Worm (Caenorhabditis elegans) whole organism, L1 larva: ENCODE measurements around the gene gldi-3.

Experiments
- C34B4.2 ChIP-seq: sonication (generic microtip); optimal IDR thresholded peaks from 2 replicates; lab custom pipeline; 2017; ENCODE audit warnings: mild to moderate bottlenecking, missing genetic modification characterization, missing compliant biosample characterization
- aly-2 ChIP-seq: fragments of 150-350 bp; optimal IDR thresholded peaks from 2 replicates; lab custom pipeline; 2014; ENCODE audit warnings: missing biosample characterization, missing genetic modification characterization
- ceh-63 ChIP-seq: fragments of 200-800 bp; sonication (Bioruptor generic); optimal IDR thresholded peaks from 2 replicates; lab custom pipeline; 2018; ENCODE audit warnings: mild to moderate bottlenecking, missing genetic modification characterization, missing compliant biosample characterization
- ceh-8 ChIP-seq: fragments of 200-800 bp; sonication (Bioruptor generic); optimal IDR thresholded peaks from 2 replicates; lab custom pipeline; 2018; ENCODE audit warnings: mild to moderate bottlenecking, missing genetic modification characterization, moderate library complexity, missing compliant biosample characterization
- dpl-1 ChIP-seq, 3 experiments: fragments of 150-350 bp in 2 of 3; sonication (generic microtip) in 1 of 3; optimal IDR thresholded peaks; 2 replicates each; lab custom pipeline; 2014 to 2017; ENCODE audit warnings: missing biosample characterization in 3 of 3, missing genetic modification characterization in 3 of 3, missing genetic modification reagents in 3 of 3
- efl-1 ChIP-seq, 4 experiments: fragments of 150-350 bp; optimal IDR thresholded peaks in 3 of 4; peaks in 1 of 4; 1 replicate in 1 of 4; 2 replicates in 3 of 4; lab custom pipeline; 2014; ENCODE audit warnings: missing biosample characterization in 2 of 4, missing genetic modification characterization in 2 of 4, missing genetic modification reagents in 2 of 4
- egl-13 ChIP-seq: sonication (generic microtip); optimal IDR thresholded peaks from 2 replicates; lab custom pipeline; 2016; ENCODE audit warnings: missing genotype, missing genetic modification reagents, missing genetic modification characterization, missing compliant biosample characterization
- elt-3 ChIP-seq, 6 experiments: fragments of 150-350 bp in 1 of 6; sonication (generic microtip); optimal IDR thresholded peaks; 2 replicates each; lab custom pipeline; 2017 to 2018; ENCODE audit warnings: missing biosample characterization in 6 of 6, missing genetic modification characterization in 6 of 6, inconsistent platforms in 1 of 6
- fkh-10 ChIP-seq: sonication (generic microtip); optimal IDR thresholded peaks from 2 replicates; lab custom pipeline; 2017; ENCODE audit warnings: missing biosample characterization, missing genetic modification reagents, missing genetic modification characterization
- fos-1 ChIP-seq: fragments of 150-350 bp; optimal IDR thresholded peaks from 2 replicates; lab custom pipeline; 2014; ENCODE audit warnings: missing biosample characterization, missing genetic modification characterization
- grh-1 ChIP-seq: fragments of 200-800 bp; sonication (Bioruptor generic); IDR thresholded peaks from 2 replicates; pipeline ENCODE4 v1.3.6; 2022; ENCODE audit warnings: missing genetic modification reagents, missing genetic modification characterization, missing compliant biosample characterization
- hlh-17 ChIP-seq: fragments of 200-800 bp; sonication (Bioruptor generic); optimal IDR thresholded peaks from 2 replicates; lab custom pipeline; 2018; ENCODE audit warnings: missing genetic modification characterization, mild to moderate bottlenecking, missing compliant biosample characterization, moderate library complexity, borderline replicate concordance
- hlh-4 ChIP-seq: sonication (generic microtip); optimal IDR thresholded peaks from 2 replicates; lab custom pipeline; 2016; ENCODE audit warnings: mild to moderate bottlenecking, missing genetic modification characterization, missing compliant biosample characterization
- lin-39 ChIP-seq: fragments of 150-350 bp; optimal IDR thresholded peaks from 2 replicates; lab custom pipeline; 2014; ENCODE audit warnings: missing biosample characterization, missing genetic modification reagents, missing genetic modification characterization
- lir-3 ChIP-seq: sonication (generic microtip); optimal IDR thresholded peaks from 2 replicates; lab custom pipeline; 2016; ENCODE audit warnings: mild to moderate bottlenecking, missing genetic modification characterization, moderate library complexity, missing compliant biosample characterization; ENCODE audit not compliant: poor library complexity
- mep-1 ChIP-seq: fragments of 150-350 bp; optimal IDR thresholded peaks from 2 replicates; lab custom pipeline; 2014; ENCODE audit warnings: missing biosample characterization, missing genetic modification characterization
- nhr-19 ChIP-seq: fragments of 200-800 bp; sonication (Bioruptor generic); conservative IDR thresholded peaks from 2 replicates; pipeline ENCODE4 v1.3.6; 2022; ENCODE audit warnings: missing genetic modification characterization, missing compliant biosample characterization
- nhr-237 ChIP-seq: fragments of 150-350 bp; optimal IDR thresholded peaks from 2 replicates; lab custom pipeline; 2014; ENCODE audit warnings: missing biosample characterization, missing genetic modification characterization
- nhr-71 ChIP-seq: sonication (generic microtip); optimal IDR thresholded peaks from 2 replicates; lab custom pipeline; 2016; ENCODE audit warnings: mild to moderate bottlenecking, missing genetic modification characterization, moderate library complexity, missing compliant biosample characterization
- nhr-84 ChIP-seq: sonication (generic microtip); optimal IDR thresholded peaks from 2 replicates; lab custom pipeline; 2017; ENCODE audit warnings: missing biosample characterization, missing genetic modification characterization
- nhr-85 ChIP-seq: sonication (generic microtip); peaks from one replicate; lab custom pipeline; 2016; ENCODE audit warnings: missing genetic modification characterization, inconsistent platforms, missing compliant biosample characterization
- nhr-90 ChIP-seq: sonication (generic microtip); optimal IDR thresholded peaks from 2 replicates; lab custom pipeline; 2016; ENCODE audit warnings: mild to moderate bottlenecking, missing genetic modification characterization, missing compliant biosample characterization; ENCODE audit not compliant: poor library complexity
- snu-23 ChIP-seq: sonication (generic microtip); optimal IDR thresholded peaks from 2 replicates; lab custom pipeline; 2016; ENCODE audit warnings: missing genetic modification characterization, missing compliant biosample characterization
- swsn-7 ChIP-seq: sonication (generic microtip); optimal IDR thresholded peaks from 2 replicates; lab custom pipeline; 2016; ENCODE audit warnings: missing genetic modification characterization, missing compliant biosample characterization
- tlp-1 ChIP-seq: fragments of 150-350 bp; optimal IDR thresholded peaks from 2 replicates; lab custom pipeline; 2014; ENCODE audit warnings: missing biosample characterization, missing genetic modification characterization
- unc-130 ChIP-seq: fragments of 150-350 bp; optimal IDR thresholded peaks from 2 replicates; lab custom pipeline; 2017; ENCODE audit warnings: missing biosample characterization, missing genetic modification characterization, inconsistent platforms
- unc-62 ChIP-seq: fragments of 150-350 bp; optimal IDR thresholded peaks from 2 replicates; lab custom pipeline; 2014; ENCODE audit warnings: missing biosample characterization, missing genetic modification reagents, missing genetic modification characterization
- unc-98 ChIP-seq: fragments of 200-800 bp; sonication (Bioruptor generic); IDR thresholded peaks from 2 replicates; pipeline ENCODE4 v1.3.6; 2022; ENCODE audit warnings: missing genetic modification characterization, missing compliant biosample characterization
- xbp-1 ChIP-seq: sonication (generic microtip); optimal IDR thresholded peaks from 2 replicates; lab custom pipeline; 2016; ENCODE audit warnings: missing genetic modification characterization, missing compliant biosample characterization
- zag-1 ChIP-seq: fragments of 150-350 bp; optimal IDR thresholded peaks from 2 replicates; lab custom pipeline; 2014; ENCODE audit warnings: missing biosample characterization, missing genetic modification characterization

The gldi-3 gene

ce11 chrII:9281595-9281994 lies 1.7 kb upstream of the gldi-3 start (continued):
- TF ChIP-seq egl-13 (tag; lab: Kevin White, UChicago): no peak
- TF ChIP-seq tlp-1 (tag; lab: Kevin White, UChicago): no peak
- peak; percentile 23 for TF ChIP-seq snu-23 (GFP tag; lab: Kevin White, UChicago)
- TF ChIP-seq elt-3 (tag; optimal IDR thresholded peaks at IDR 0.05; lab: Kevin White, UChicago): peak in 1 of 6 experiments; percentile 23
- no peak for TF ChIP-seq hlh-17 (GFP tag; lab: Kevin White, UChicago)
- no peak for TF ChIP-seq nhr-237 (tag; lab: Kevin White, UChicago)
- TF ChIP-seq fkh-10 (GFP tag; lab: Kevin White, UChicago): no peak
- TF ChIP-seq grh-1 (GFP tag; lab: Robert Waterston, UW): no peak
- TF ChIP-seq unc-98 (GFP tag; lab: Robert Waterston, UW): no peak
- no peak for TF ChIP-seq lin-39 (tag; lab: Kevin White, UChicago)
- no peak for TF ChIP-seq nhr-84
- TF ChIP-seq ceh-8: no peak
- TF ChIP-seq fos-1: no peak
- TF ChIP-seq swsn-7 (tag; lab: Kevin White, UChicago): peak; percentile 27
- peak; percentile 25 for TF ChIP-seq nhr-19 (GFP tag; lab: Robert Waterston, UW)

- TF ChIP-seq efl-1 (optimal IDR thresholded peaks at IDR 0.05; lab: Kevin White, UChicago): no peak
- peak in 1 of 2 experiments; percentile 46 for TF ChIP-seq efl-1 (GFP tag; optimal IDR thresholded peaks at IDR 0.05 in 1 of 2; lab: Kevin White, UChicago)
- TF ChIP-seq C34B4.2 (tag; lab: Kevin White, UChicago): no peak
- no peak for TF ChIP-seq nhr-85 (tag; lab: Kevin White, UChicago)
Observed at ce11 chrII:9280846-9281245, 948 bp upstream of the gldi-3 start.

- TF ChIP-seq hlh-4 (tag; lab: Kevin White, UChicago): peak; percentile 95
- no peak for TF ChIP-seq unc-62 (GFP tag; lab: Kevin White, UChicago)
Observed at ce11 chrII:9279016-9279415, 882 bp downstream of the gldi-3 start.

ce11 chrII:9277153-9277552 lies 2.7 kb downstream of the gldi-3 start:
- TF ChIP-seq unc-130 (tag; lab: Kevin White, UChicago): no peak
- no peak for TF ChIP-seq efl-1 (optimal IDR thresholded peaks at IDR 0.05; lab: Kevin White, UChicago)
- TF ChIP-seq efl-1 (GFP tag; optimal IDR thresholded peaks at IDR 0.05 in 1 of 2; lab: Kevin White, UChicago): peak in 1 of 2 experiments; percentile 91
- TF ChIP-seq, all 84 proteins: peak for 1

- TF ChIP-seq dpl-1 (GFP tag; optimal IDR thresholded peaks at IDR 0.05; lab: Kevin White, UChicago): no peak
- TF ChIP-seq nhr-90 (tag; lab: Kevin White, UChicago): no peak
- TF ChIP-seq efl-1 (optimal IDR thresholded peaks at IDR 0.05; lab: Kevin White, UChicago): no peak
- TF ChIP-seq efl-1 (GFP tag; optimal IDR thresholded peaks at IDR 0.05 in 1 of 2; lab: Kevin White, UChicago): no peak
- no peak for TF ChIP-seq lir-3 (tag; lab: Kevin White, UChicago)
- no peak for TF ChIP-seq nhr-71 (tag; lab: Kevin White, UChicago)
- peak; percentile 43 for TF ChIP-seq nhr-85 (tag; lab: Kevin White, UChicago)
Observed at ce11 chrII:9275173-9275572, 4.7 kb downstream of the gldi-3 start.

- TF ChIP-seq zag-1 (tag; lab: Kevin White, UChicago) (no peak), ceh-63 (GFP tag; lab: Kevin White, UChicago) (no peak), unc-98 (GFP tag; lab: Robert Waterston, UW) (no peak), xbp-1 (tag; lab: Kevin White, UChicago) (no peak), C34B4.2 (tag; lab: Kevin White, UChicago) (no peak), mep-1 (tag; lab: Kevin White, UChicago) (peak; percentile 2), aly-2 (tag; lab: Kevin White, UChicago) (peak; percentile 31)
Observed at ce11 chrII:9274734-9275133, 5.2 kb downstream of the gldi-3 start.
